Worm (Caenorhabditis elegans) whole organism, young adult: ENCODE data around the gene mig-10.

Source experiments
- B0035.1 ChIP-seq: sonication (generic microtip); optimal IDR thresholded peaks from 2 replicates; lab custom pipeline; 2016; ENCODE audit warnings: missing genetic modification characterization, mild to moderate bottlenecking, missing compliant biosample characterization, missing genotype, missing genetic modification reagents
- B0336.3 ChIP-seq: fragments of 200-800 bp; sonication (Bioruptor generic); IDR thresholded peaks from 2 replicates; pipeline ENCODE4 v1.3.6; 2022; ENCODE audit warnings: missing genetic modification characterization, missing compliant biosample characterization
- C17E4.6 ChIP-seq: fragments of 200-800 bp; sonication (Bioruptor generic); IDR thresholded peaks from 2 replicates; pipeline ENCODE4 v1.3.6; 2022; ENCODE audit warnings: missing genetic modification reagents, missing genetic modification characterization, missing compliant biosample characterization
- F22D6.2 ChIP-seq: sonication (generic microtip); optimal IDR thresholded peaks from 2 replicates; lab custom pipeline; 2016; ENCODE audit warnings: mild to moderate bottlenecking, missing genetic modification characterization, missing compliant biosample characterization
- F23B12.7 ChIP-seq: sonication (generic microtip); optimal IDR thresholded peaks from 2 replicates; lab custom pipeline; 2017; ENCODE audit warnings: missing genetic modification characterization, mild to moderate bottlenecking, missing compliant biosample characterization, antibody characterized with exemption, moderate library complexity; ENCODE audit not compliant: insufficient read depth
- F37B4.10 ChIP-seq: fragments of 200-800 bp; sonication (Bioruptor generic); IDR thresholded peaks from 2 replicates; pipeline ENCODE4 v1.3.6; 2022; ENCODE audit warnings: missing genetic modification characterization, missing compliant biosample characterization
- F39B2.1 ChIP-seq: fragments of 200-800 bp; sonication (Bioruptor generic); IDR thresholded peaks from 2 replicates; pipeline ENCODE4 v1.3.6; 2022; ENCODE audit warnings: missing genetic modification reagents, missing genetic modification characterization, missing compliant biosample characterization
- F49E8.2 ChIP-seq: sonication (generic microtip); optimal IDR thresholded peaks from 3 replicates; lab custom pipeline; 2017; ENCODE audit warnings: missing genetic modification characterization, mild to moderate bottlenecking, missing compliant biosample characterization, antibody characterized with exemption, moderate library complexity; ENCODE audit not compliant: insufficient read depth
- F55B11.4 ChIP-seq: sonication (generic microtip); optimal IDR thresholded peaks from 2 replicates; lab custom pipeline; 2016; ENCODE audit warnings: missing compliant biosample characterization, missing genetic modification characterization, borderline replicate concordance; ENCODE audit not compliant: insufficient read depth
- K11D2.4 ChIP-seq: fragments of 200-800 bp; sonication (Bioruptor generic); IDR thresholded peaks from 2 replicates; pipeline ENCODE4 v1.3.6; 2022; ENCODE audit warnings: missing genetic modification reagents, missing genetic modification characterization, missing compliant biosample characterization
- T26A5.8 ChIP-seq: sonication (generic microtip); optimal IDR thresholded peaks from 2 replicates; lab custom pipeline; 2016; ENCODE audit warnings: missing genetic modification characterization, missing compliant biosample characterization
- Y53F4B.3 ChIP-seq: fragments of 200-800 bp; sonication (Bioruptor generic); IDR thresholded peaks from 2 replicates; pipeline ENCODE4 v1.3.6; 2022; ENCODE audit warnings: missing genetic modification reagents, missing genetic modification characterization, missing compliant biosample characterization
- ZK185.1 ChIP-seq: sonication (generic microtip); optimal IDR thresholded peaks from 2 replicates; lab custom pipeline; 2016; ENCODE audit warnings: mild to moderate bottlenecking, missing genetic modification characterization, missing compliant biosample characterization; ENCODE audit not compliant: poor library complexity, severe bottlenecking
- ama-1 ChIP-seq, 3 experiments: fragments of 150-350 bp in 1 of 3; sonication (generic microtip) in 2 of 3; optimal IDR thresholded peaks; 2 replicates each; lab custom pipeline; 2014 to 2018; ENCODE audit warnings: missing biosample characterization in 2 of 3, missing genetic modification characterization in 2 of 3, missing genetic modification reagents in 2 of 3
- attf-3 ChIP-seq: fragments of 200-800 bp; sonication (Bioruptor generic); conservative IDR thresholded peaks from 2 replicates; pipeline ENCODE4 v1.3.6; 2022; ENCODE audit warnings: missing genetic modification reagents, missing genetic modification characterization, missing compliant biosample characterization
- cebp-2 ChIP-seq: fragments of 200-800 bp; sonication (Bioruptor generic); IDR thresholded peaks from 2 replicates; pipeline ENCODE4 v1.3.6; 2022; ENCODE audit warnings: missing genetic modification characterization, missing compliant biosample characterization
- ceh-40 ChIP-seq: fragments of 200-800 bp; sonication (Bioruptor generic); IDR thresholded peaks from 2 replicates; pipeline ENCODE4 v1.3.6; 2022; ENCODE audit warnings: missing genetic modification characterization, missing compliant biosample characterization
- ceh-58 ChIP-seq: fragments of 200-800 bp; sonication (Bioruptor generic); IDR thresholded peaks from 2 replicates; pipeline ENCODE4 v1.3.6; 2022; ENCODE audit warnings: missing genetic modification characterization, missing compliant biosample characterization
- ceh-91 ChIP-seq: fragments of 200-800 bp; sonication (Bioruptor generic); IDR thresholded peaks from 2 replicates; pipeline ENCODE4 v1.3.6; 2022; ENCODE audit warnings: missing genetic modification reagents, missing genetic modification characterization, missing compliant biosample characterization
- chd-7 ChIP-seq: sonication (generic microtip); optimal IDR thresholded peaks from 2 replicates; lab custom pipeline; 2016; ENCODE audit warnings: mild to moderate bottlenecking, missing genetic modification characterization, moderate library complexity, missing compliant biosample characterization
- dox-1 ChIP-seq: fragments of 200-800 bp; sonication (Bioruptor generic); IDR thresholded peaks from 2 replicates; pipeline ENCODE4 v1.3.6; 2022; ENCODE audit warnings: missing genetic modification reagents, missing genetic modification characterization, missing compliant biosample characterization
- dpff-1 ChIP-seq: sonication (generic microtip); optimal IDR thresholded peaks from 2 replicates; lab custom pipeline; 2017; ENCODE audit warnings: mild to moderate bottlenecking, missing genetic modification characterization, missing compliant biosample characterization
- dpl-1 ChIP-seq: fragments of 150-350 bp; optimal IDR thresholded peaks from 2 replicates; lab custom pipeline; 2014; ENCODE audit warnings: missing biosample characterization, missing genetic modification reagents, missing genetic modification characterization
- efl-1 ChIP-seq: fragments of 150-350 bp; optimal IDR thresholded peaks from 2 replicates; lab custom pipeline; 2014; ENCODE audit warnings: missing biosample characterization, missing genetic modification reagents, missing genetic modification characterization
- ets-4 ChIP-seq: fragments of 200-800 bp; sonication (Bioruptor generic); optimal IDR thresholded peaks from 2 replicates; lab custom pipeline; 2018; ENCODE audit warnings: mild to moderate bottlenecking, missing genetic modification characterization, missing compliant biosample characterization
- him-1 ChIP-seq: sonication (generic microtip); optimal IDR thresholded peaks from 2 replicates; lab custom pipeline; 2016; ENCODE audit warnings: missing genotype, missing genetic modification reagents, missing genetic modification characterization, missing compliant biosample characterization
- hlh-12 ChIP-seq: sonication (generic microtip); optimal IDR thresholded peaks from 2 replicates; lab custom pipeline; 2016; ENCODE audit warnings: missing genetic modification characterization, missing compliant biosample characterization
- hlh-26 ChIP-seq: fragments of 200-800 bp; sonication (Bioruptor generic); conservative IDR thresholded peaks from 2 replicates; pipeline ENCODE4 v1.3.6; 2022; ENCODE audit warnings: missing genetic modification reagents, missing genetic modification characterization, missing compliant biosample characterization
- lin-40 ChIP-seq: sonication (generic microtip); optimal IDR thresholded peaks from 2 replicates; lab custom pipeline; 2016; ENCODE audit warnings: missing genetic modification characterization, mild to moderate bottlenecking, missing compliant biosample characterization, missing genotype, missing genetic modification reagents
- madf-6 ChIP-seq: fragments of 200-800 bp; sonication (Bioruptor generic); IDR thresholded peaks from 2 replicates; pipeline ENCODE4 v1.3.6; 2022; ENCODE audit warnings: missing genetic modification reagents, missing genetic modification characterization, missing compliant biosample characterization
- madf-8 ChIP-seq: fragments of 200-800 bp; sonication (Bioruptor generic); conservative IDR thresholded peaks from 2 replicates; pipeline ENCODE4 v1.3.6; 2022; ENCODE audit warnings: missing genetic modification reagents, missing genetic modification characterization, missing compliant biosample characterization
- mcd-1 ChIP-seq: fragments of 200-800 bp; sonication (Bioruptor generic); IDR thresholded peaks from 2 replicates; pipeline ENCODE4 v1.3.6; 2022; ENCODE audit warnings: missing genetic modification reagents, missing genetic modification characterization, missing compliant biosample characterization
- mel-28 ChIP-seq: sonication (generic microtip); optimal IDR thresholded peaks from 2 replicates; lab custom pipeline; 2016; ENCODE audit warnings: borderline replicate concordance, mild to moderate bottlenecking, missing genetic modification characterization, missing compliant biosample characterization
- nfya-1 ChIP-seq: sonication (generic microtip); optimal IDR thresholded peaks from 2 replicates; lab custom pipeline; 2017; ENCODE audit warnings: antibody characterized with exemption, missing compliant biosample characterization, missing genetic modification characterization, borderline replicate concordance; ENCODE audit not compliant: insufficient read depth
- nfyb-1 ChIP-seq: fragments of 200-800 bp; sonication (Bioruptor generic); IDR thresholded peaks from 2 replicates; pipeline ENCODE4 v1.3.6; 2022; ENCODE audit warnings: missing genetic modification reagents, missing genetic modification characterization, missing compliant biosample characterization
- nhr-120 ChIP-seq: fragments of 200-800 bp; sonication (Bioruptor generic); IDR thresholded peaks from 2 replicates; pipeline ENCODE4 v1.3.6; 2022; ENCODE audit warnings: missing genetic modification characterization, missing compliant biosample characterization
- nhr-179 ChIP-seq: sonication (generic microtip); optimal IDR thresholded peaks from 2 replicates; lab custom pipeline; 2016; ENCODE audit warnings: mild to moderate bottlenecking, missing genetic modification characterization, missing compliant biosample characterization
- nhr-27 ChIP-seq: fragments of 200-800 bp; sonication (Bioruptor generic); optimal IDR thresholded peaks from 2 replicates; lab custom pipeline; 2018; ENCODE audit warnings: mild to moderate bottlenecking, missing genetic modification characterization, moderate library complexity, missing compliant biosample characterization
- nhr-90 ChIP-seq: sonication (generic microtip); optimal IDR thresholded peaks from 2 replicates; lab custom pipeline; 2016; ENCODE audit warnings: missing genotype, mild to moderate bottlenecking, missing genetic modification characterization, missing compliant biosample characterization
- pbrm-1 ChIP-seq: fragments of 200-800 bp; sonication (Bioruptor generic); IDR thresholded peaks from 2 replicates; pipeline ENCODE4 v1.3.6; 2022; ENCODE audit warnings: missing genetic modification reagents, missing genetic modification characterization, missing compliant biosample characterization
- sea-2 ChIP-seq: fragments of 200-800 bp; sonication (Bioruptor generic); IDR thresholded peaks from 2 replicates; pipeline ENCODE4 v1.3.6; 2022; ENCODE audit warnings: missing genetic modification characterization, missing compliant biosample characterization
- snpc-1.1 ChIP-seq: sonication (generic microtip); optimal IDR thresholded peaks from 2 replicates; lab custom pipeline; 2017; ENCODE audit warnings: missing genetic modification characterization, mild to moderate bottlenecking, missing compliant biosample characterization, antibody characterized with exemption, moderate library complexity, missing genotype, missing genetic modification reagents; ENCODE audit not compliant: insufficient read depth
- snpc-1.3 ChIP-seq: sonication (generic microtip); optimal IDR thresholded peaks from 2 replicates; lab custom pipeline; 2017; ENCODE audit warnings: missing genetic modification characterization, mild to moderate bottlenecking, missing compliant biosample characterization, antibody characterized with exemption, moderate library complexity, missing genotype, missing genetic modification reagents; ENCODE audit not compliant: insufficient read depth
- somi-1 ChIP-seq: fragments of 200-800 bp; sonication (Bioruptor generic); optimal IDR thresholded peaks from 2 replicates; lab custom pipeline; 2018; ENCODE audit warnings: mild to moderate bottlenecking, missing genetic modification characterization, missing compliant biosample characterization
- tbp1 ChIP-seq: fragments of 200-800 bp; sonication (Bioruptor generic); optimal IDR thresholded peaks from 2 replicates; lab custom pipeline; 2018; ENCODE audit warnings: mild to moderate bottlenecking, missing genetic modification characterization, missing compliant biosample characterization
- tbx-9 ChIP-seq: sonication (generic microtip); optimal IDR thresholded peaks from 2 replicates; lab custom pipeline; 2016; ENCODE audit warnings: borderline replicate concordance, missing genetic modification characterization, inconsistent platforms, missing compliant biosample characterization
- zfh-2 ChIP-seq: fragments of 200-800 bp; sonication (Bioruptor generic); conservative IDR thresholded peaks from 2 replicates; pipeline ENCODE4 v1.3.6; 2022; ENCODE audit warnings: missing genetic modification reagents, missing genetic modification characterization, missing compliant biosample characterization
- ztf-22 ChIP-seq: fragments of 200-800 bp; sonication (Bioruptor generic); optimal IDR thresholded peaks from 2 replicates; lab custom pipeline; 2018; ENCODE audit warnings: mild to moderate bottlenecking, missing genetic modification characterization, moderate library complexity, missing compliant biosample characterization
- ztf-28 ChIP-seq: fragments of 200-800 bp; sonication (Bioruptor generic); IDR thresholded peaks from 2 replicates; pipeline ENCODE4 v1.3.6; 2022; ENCODE audit warnings: missing genetic modification reagents, missing genetic modification characterization, missing compliant biosample characterization

mig-10 gene

ce11 chrIII:8355462-8355815, 76.5 kb downstream of the mig-10 start:
- no peak for TF ChIP-seq T26A5.8 (tag; lab: Kevin White, UChicago)
- no peak for TF ChIP-seq dox-1
- TF ChIP-seq sea-2 (GFP tag; lab: Robert Waterston, UW) = no peak
- TF ChIP-seq ceh-58 (GFP tag; lab: Robert Waterston, UW) = no peak
- no peak for TF ChIP-seq F55B11.4
- TF ChIP-seq ceh-91 (GFP tag; lab: Robert Waterston, UW) = peak; percentile 58; the same call in 1 of the 2 replicates
- no peak for TF ChIP-seq ets-4 (GFP tag; lab: Kevin White, UChicago)
- no peak for TF ChIP-seq mel-28 (tag; lab: Kevin White, UChicago)
- TF ChIP-seq tbx-9 (tag; lab: Kevin White, UChicago) = no peak
- no peak for TF ChIP-seq Y53F4B.3 (GFP tag; lab: Robert Waterston, UW)
- TF ChIP-seq nhr-90 (tag; lab: Kevin White, UChicago) = no peak
- TF ChIP-seq nhr-27 (tag; lab: Kevin White, UChicago) = no peak
- TF ChIP-seq snpc-1.3 (tag; lab: Kevin White, UChicago) = no peak
- TF ChIP-seq snpc-1.1 = no peak
- TF ChIP-seq tbp1 (GFP tag; lab: Kevin White, UChicago) = no peak
- no peak for TF ChIP-seq B0035.1 (tag; lab: Kevin White, UChicago)
- TF ChIP-seq somi-1 (GFP tag; lab: Kevin White, UChicago) = no peak
- no peak for TF ChIP-seq nhr-179 (tag; lab: Kevin White, UChicago)
- no peak for TF ChIP-seq ztf-28
- no peak for TF ChIP-seq hlh-26 (GFP tag; lab: Robert Waterston, UW)
- no peak for TF ChIP-seq ztf-22 (GFP tag; lab: Kevin White, UChicago)
- TF ChIP-seq K11D2.4 (GFP tag; lab: Robert Waterston, UW) = no peak
- TF ChIP-seq F37B4.10 = no peak
- TF ChIP-seq attf-3 (GFP tag; lab: Robert Waterston, UW) = no peak
- TF ChIP-seq pbrm-1 = no peak
- TF ChIP-seq dpl-1 (GFP tag; lab: Kevin White, UChicago) = peak; percentile 73
- TF ChIP-seq cebp-2 (GFP tag; lab: Robert Waterston, UW) = no peak
- no peak for TF ChIP-seq nfya-1 (tag; lab: Kevin White, UChicago)
- no peak for TF ChIP-seq F39B2.1 (GFP tag; lab: Robert Waterston, UW)
- TF ChIP-seq dpff-1 (tag; lab: Kevin White, UChicago) = no peak
- TF ChIP-seq efl-1 = peak; percentile 85
- TF ChIP-seq madf-6 (GFP tag; lab: Robert Waterston, UW) = peak; percentile 84
- TF ChIP-seq F23B12.7 (tag; lab: Kevin White, UChicago) = no peak
- TF ChIP-seq nhr-120 (GFP tag; lab: Robert Waterston, UW) = no peak
- no peak for TF ChIP-seq ceh-40 (GFP tag; lab: Robert Waterston, UW)
- no peak for TF ChIP-seq F49E8.2 (tag; lab: Kevin White, UChicago)
- no peak for TF ChIP-seq zfh-2 (GFP tag; lab: Robert Waterston, UW)
- TF ChIP-seq ama-1 (optimal IDR thresholded peaks at IDR 0.05; lab: Kevin White, UChicago) = no peak
- TF ChIP-seq ama-1 (GFP tag; optimal IDR thresholded peaks at IDR 0.05; lab: Kevin White, UChicago) = no peak
- peak; percentile 64 for TF ChIP-seq madf-8 (GFP tag; lab: Robert Waterston, UW)
- TF ChIP-seq him-1 (tag; lab: Kevin White, UChicago) = no peak
- TF ChIP-seq chd-7 (tag; lab: Kevin White, UChicago) = no peak
- no peak for TF ChIP-seq ZK185.1
- TF ChIP-seq F22D6.2 (tag; lab: Kevin White, UChicago) = no peak
- TF ChIP-seq B0336.3 = no peak
- no peak for TF ChIP-seq hlh-12 (tag; lab: Kevin White, UChicago)
- no peak for TF ChIP-seq C17E4.6 (GFP tag; lab: Robert Waterston, UW)
- no peak for TF ChIP-seq nfyb-1 (GFP tag; lab: Robert Waterston, UW)
- no peak for TF ChIP-seq mcd-1 (GFP tag; lab: Robert Waterston, UW)
- TF ChIP-seq lin-40 = no peak
